Fruit fly (Drosophila melanogaster): ENCODE measurements around the gene Mat89Ba.

Gene Mat89Ba

dm6 chr3R:16234745-16235149 is 37.5 kb downstream of the Mat89Ba start (continued):
- no peak for TF ChIP-seq CG10543 (GFP tag; optimal IDR thresholded peaks at IDR 0.05)
- no peak for TF ChIP-seq lov (optimal IDR thresholded peaks at IDR 0.05)
- no peak for TF ChIP-seq lov (GFP tag; IDR thresholded peaks at IDR 0.05)
- TF ChIP-seq mirr (GFP tag; optimal IDR thresholded peaks at IDR 0.05): no peak
- peak; percentile 56 for TF ChIP-seq CG9727 (GFP tag; optimal IDR thresholded peaks at IDR 0.05)
- TF ChIP-seq CG15011 (GFP tag; optimal IDR thresholded peaks at IDR 0.05): no peak
- TF ChIP-seq CG7271 (tag; optimal IDR thresholded peaks at IDR 0.05): no peak
- TF ChIP-seq pum (GFP tag; optimal IDR thresholded peaks at IDR 0.05): no peak
- TF ChIP-seq Atf6 (GFP tag; IDR thresholded peaks at IDR 0.05): no peak
- no peak for TF ChIP-seq croc (GFP tag; conservative IDR thresholded peaks at IDR 0.05)
- peak; percentile 33 for TF ChIP-seq CG10147 (GFP tag; optimal IDR thresholded peaks at IDR 0.05)
- no peak for TF ChIP-seq gt (GFP tag; IDR thresholded peaks at IDR 0.05)
- peak; percentile 25 for TF ChIP-seq CG8924 (tag; optimal IDR thresholded peaks at IDR 0.05)
- TF ChIP-seq fu2 (GFP tag; optimal IDR thresholded peaks at IDR 0.05): no peak
- no peak for TF ChIP-seq ab (GFP tag; optimal IDR thresholded peaks at IDR 0.05)
- no peak for TF ChIP-seq CG12071 (GFP tag; optimal IDR thresholded peaks at IDR 0.05)
- no peak for TF ChIP-seq kni (GFP tag; optimal IDR thresholded peaks at IDR 0.05)
- TF ChIP-seq Rfx (GFP tag; IDR thresholded peaks at IDR 0.05): no peak
- TF ChIP-seq CG6765 (GFP tag; optimal IDR thresholded peaks at IDR 0.05): no peak
- peak; percentile 6 for TF ChIP-seq pho (GFP tag; optimal IDR thresholded peaks at IDR 0.05)
- no peak for TF ChIP-seq Tbp (GFP tag; optimal IDR thresholded peaks at IDR 0.05)
- TF ChIP-seq Nf-YC (tag; optimal IDR thresholded peaks at IDR 0.05): no peak
- TF ChIP-seq CG3847 (GFP tag; IDR thresholded peaks at IDR 0.05): no peak
- TF ChIP-seq HLHmδ (GFP tag; optimal IDR thresholded peaks at IDR 0.05): no peak
- TF ChIP-seq CG1233 (GFP tag; optimal IDR thresholded peaks at IDR 0.05): peak; percentile 45
- TF ChIP-seq Hmx (GFP tag; optimal IDR thresholded peaks at IDR 0.05): peak; percentile 30
- no peak for TF ChIP-seq CG42726 (GFP tag; IDR thresholded peaks at IDR 0.05; ENCODE audit: partially characterized antibody)
- TF ChIP-seq Dll (GFP tag; IDR thresholded peaks at IDR 0.05; ENCODE audit: partially characterized antibody): no peak
- no peak for TF ChIP-seq CG17829 (tag; optimal IDR thresholded peaks at IDR 0.05)
- peak; percentile 26 for TF ChIP-seq bcd (GFP tag; optimal IDR thresholded peaks at IDR 0.05)
- TF ChIP-seq CG16779 (GFP tag; IDR thresholded peaks at IDR 0.05): no peak
- no peak for TF ChIP-seq NC2β (GFP tag; optimal IDR thresholded peaks at IDR 0.05)
- no peak for TF ChIP-seq CG5953 (GFP tag; IDR thresholded peaks at IDR 0.05)
- no peak for TF ChIP-seq Dref (GFP tag; IDR thresholded peaks at IDR 0.05)
- peak; percentile 45 for TF ChIP-seq CG1602 (GFP tag; optimal IDR thresholded peaks at IDR 0.05)
- no peak for TF ChIP-seq ham (GFP tag; IDR thresholded peaks at IDR 0.05)
- TF ChIP-seq E2f2 (GFP tag; IDR thresholded peaks at IDR 0.05): no peak
- no peak for TF ChIP-seq GATAe (GFP tag; conservative IDR thresholded peaks at IDR 0.05)
- TF ChIP-seq CG7928 (GFP tag; optimal IDR thresholded peaks at IDR 0.05): no peak
- no peak for TF ChIP-seq Hr78 (GFP tag; optimal IDR thresholded peaks at IDR 0.05)
- TF ChIP-seq CG5245 (GFP tag; optimal IDR thresholded peaks at IDR 0.05): no peak
- no peak for TF ChIP-seq CG18011 (GFP tag; optimal IDR thresholded peaks at IDR 0.05)
- no peak for TF ChIP-seq CG7786 (GFP tag; optimal IDR thresholded peaks at IDR 0.05)
- no peak for TF ChIP-seq CG3726 (GFP tag; IDR thresholded peaks at IDR 0.05)
- no peak for TF ChIP-seq CHES-1-like (GFP tag; optimal IDR thresholded peaks at IDR 0.05)
- no peak for TF ChIP-seq mam (GFP tag; optimal IDR thresholded peaks at IDR 0.05)
- no peak for TF ChIP-seq CG33213 (GFP tag; optimal IDR thresholded peaks at IDR 0.05)
- no peak for TF ChIP-seq CG12299 (tag; optimal IDR thresholded peaks at IDR 0.05)
- no peak for TF ChIP-seq Oaz (GFP tag; IDR thresholded peaks at IDR 0.05)
- TF ChIP-seq prd (optimal IDR thresholded peaks at IDR 0.05): no peak
- TF ChIP-seq prd (GFP tag; IDR thresholded peaks at IDR 0.05): no peak
- TF ChIP-seq CG15514 (GFP tag; optimal IDR thresholded peaks at IDR 0.05): no peak
- no peak for TF ChIP-seq eyg (GFP tag; optimal IDR thresholded peaks at IDR 0.05)
